Worm (Caenorhabditis elegans) whole organism, L4 larva: ENCODE data around the gene Y55D5A.1.

ENCODE experiments used
- ama-1 ChIP-seq: fragments of 150-350 bp; optimal IDR thresholded peaks from 2 replicates; lab custom pipeline; 2014; ENCODE audit warnings: inconsistent platforms, mixed read lengths
- ceh-28 ChIP-seq: fragments of 150-350 bp; optimal IDR thresholded peaks from 2 replicates; lab custom pipeline; 2014; ENCODE audit warnings: missing biosample characterization, missing genetic modification reagents, missing genetic modification characterization
- ces-1 ChIP-seq: fragments of 150-350 bp; sonication (generic microtip); optimal IDR thresholded peaks from 4 replicates; lab custom pipeline; 2014; ENCODE audit warnings: missing biosample characterization, missing genetic modification reagents, missing genetic modification characterization
- hlh-30 ChIP-seq: sonication (generic microtip); optimal IDR thresholded peaks from 2 replicates; lab custom pipeline; 2017; ENCODE audit warnings: antibody characterized with exemption, mild to moderate bottlenecking, missing genetic modification characterization, missing compliant biosample characterization; ENCODE audit not compliant: insufficient read depth
- madf-5 ChIP-seq, 2 experiments: fragments of 200-800 bp; sonication (Bioruptor generic); IDR thresholded peaks; 2 replicates each; pipeline ENCODE4 v1.3.6; 2022; ENCODE audit warnings: missing compliant biosample characterization in 2 of 2, missing genetic modification characterization in 2 of 2

- TF ChIP-seq hlh-30 (tag; lab: Kevin White, UChicago) (no peak), ces-1 (no peak), ama-1 (no peak), madf-5 (GFP tag; IDR thresholded peaks at IDR 0.05; lab: Robert Waterston, UW) (no peak), ceh-28 (tag; lab: Kevin White, UChicago) (no peak)
Observed at ce11 chrIII:2989957-2990356, 7.7 kb downstream of the Y55D5A.1 start, which contains the start of gene Y55D5A.4.
